Fruit fly (Drosophila melanogaster) whole organism, embryonic: Measurements from ENCODE around the gene CG34163.

Source experiments
- Abd-B ChIP-seq: fragments of 200-800 bp; sonication (Bioruptor generic); optimal IDR thresholded peaks from 2 replicates; lab custom pipeline; 2018; ENCODE audit warnings: missing biosample characterization, mild to moderate bottlenecking, missing genetic modification characterization, moderate library complexity
- Atf-2 ChIP-seq: fragments of 200-800 bp; sonication (Bioruptor generic); optimal IDR thresholded peaks from 2 replicates; lab custom pipeline; 2016; ENCODE audit warnings: missing biosample characterization, missing genetic modification characterization
- BEAF-32 ChIP-seq: fragments of 200-800 bp; sonication (Bioruptor generic); optimal IDR thresholded peaks from 3 replicates; lab custom pipeline; 2017; ENCODE audit warnings: missing biosample characterization, missing genetic modification characterization, mild to moderate bottlenecking, moderate library complexity, missing genetic modification reagents
- CG10565 ChIP-seq: fragments of 200-800 bp; sonication (Bioruptor generic); optimal IDR thresholded peaks from 3 replicates; lab custom pipeline; 2016; ENCODE audit warnings: missing biosample characterization, mild to moderate bottlenecking, missing genetic modification characterization
- CG12299 ChIP-seq: fragments of 200-800 bp; sonication (Bioruptor generic); optimal IDR thresholded peaks from 2 replicates; lab custom pipeline; 2018; ENCODE audit warnings: missing biosample characterization, mild to moderate bottlenecking, missing genetic modification characterization
- CG12744 ChIP-seq: fragments of 200-800 bp; sonication (Bioruptor generic); optimal IDR thresholded peaks from 2 replicates; lab custom pipeline; 2016; ENCODE audit warnings: missing biosample characterization, missing genetic modification characterization
- CG15601 ChIP-seq: fragments of 200-800 bp; sonication (Bioruptor generic); optimal IDR thresholded peaks from 3 replicates; lab custom pipeline; 2019; ENCODE audit warnings: missing biosample characterization, mild to moderate bottlenecking, missing genetic modification characterization, moderate library complexity
- CG17385 ChIP-seq: fragments of 200-800 bp; sonication (Bioruptor generic); optimal IDR thresholded peaks from 3 replicates; lab custom pipeline; 2018; ENCODE audit warnings: missing biosample characterization, mild to moderate bottlenecking, missing genetic modification characterization
- CG17612 ChIP-seq: fragments of 200-800 bp; sonication (Bioruptor generic); IDR thresholded peaks from 2 replicates; pipeline ENCODE4 v1.3.6; 2022; ENCODE audit warnings: missing biosample characterization, missing genetic modification characterization
- CG17802 ChIP-seq: fragments of 200-800 bp; sonication (Bioruptor generic); optimal IDR thresholded peaks from 2 replicates; lab custom pipeline; 2018; ENCODE audit warnings: missing biosample characterization, mild to moderate bottlenecking, missing genetic modification characterization, moderate library complexity
- CG2116 ChIP-seq: fragments of 200-800 bp; sonication (Bioruptor generic); optimal IDR thresholded peaks from 3 replicates; lab custom pipeline; 2018; ENCODE audit warnings: missing biosample characterization, mild to moderate bottlenecking, missing genetic modification characterization
- CG2875 ChIP-seq: fragments of 200-800 bp; sonication (Bioruptor generic); optimal IDR thresholded peaks from 2 replicates; lab custom pipeline; 2017; ENCODE audit warnings: missing biosample characterization, mild to moderate bottlenecking, missing genetic modification characterization, missing genetic modification reagents
- CG4328 ChIP-seq: fragments of 200-800 bp; sonication (Bioruptor generic); optimal IDR thresholded peaks from 3 replicates; lab custom pipeline; 2017; ENCODE audit warnings: missing biosample characterization, missing genetic modification reagents, missing genetic modification characterization
- CG4617 ChIP-seq: fragments of 200-800 bp; sonication (Bioruptor generic); optimal IDR thresholded peaks from 3 replicates; lab custom pipeline; 2016; ENCODE audit warnings: missing biosample characterization, missing genetic modification characterization, borderline replicate concordance
- CG6272 ChIP-seq: fragments of 200-800 bp; sonication (Bioruptor generic); IDR thresholded peaks from 2 replicates; pipeline ENCODE4 v1.3.6; 2022; ENCODE audit warnings: missing biosample characterization, missing genetic modification characterization
- CG8388 ChIP-seq: fragments of 200-800 bp; sonication (Bioruptor generic); optimal IDR thresholded peaks from 2 replicates; lab custom pipeline; 2019; ENCODE audit warnings: missing biosample characterization, mild to moderate bottlenecking, missing genetic modification characterization, moderate library complexity
- CG8944 ChIP-seq: fragments of 200-800 bp; sonication (Bioruptor generic); optimal IDR thresholded peaks from 3 replicates; lab custom pipeline; 2016; ENCODE audit warnings: missing biosample characterization, missing genetic modification characterization
- CG9932 ChIP-seq: fragments of 200-800 bp; sonication (Bioruptor generic); IDR thresholded peaks from 2 replicates; pipeline ENCODE4 v1.3.6; 2022; ENCODE audit warnings: missing biosample characterization, missing genetic modification characterization
- D ChIP-seq, 2 experiments: fragments of 200-800 bp in 1 of 2; fragments of >200 bp in 1 of 2; sonication (Bioruptor generic) in 1 of 2; optimal IDR thresholded peaks; 2 replicates in 1 of 2; 3 replicates in 1 of 2; lab custom pipeline; 2017; ENCODE audit warnings: mild to moderate bottlenecking in 1 of 2, missing biosample characterization in 1 of 2, missing genetic modification characterization in 1 of 2, missing genetic modification reagents in 1 of 2
- Dek ChIP-seq: fragments of 200-800 bp; sonication (Bioruptor generic); optimal IDR thresholded peaks from 3 replicates; lab custom pipeline; 2019; ENCODE audit warnings: missing biosample characterization, mild to moderate bottlenecking, missing genetic modification characterization, moderate library complexity
- Dip3 ChIP-seq: fragments of 200-800 bp; sonication (Bioruptor generic); optimal IDR thresholded peaks from 3 replicates; lab custom pipeline; 2016; ENCODE audit warnings: missing biosample characterization, missing genetic modification characterization
- Dll ChIP-seq: fragments of 200-800 bp; sonication (Bioruptor generic); IDR thresholded peaks from 4 replicates; pipeline ENCODE4 v1.3.6; 2022; ENCODE audit warnings: missing biosample characterization, missing genetic modification characterization; ENCODE audit not compliant: partially characterized antibody
- ERR ChIP-seq: fragments of 200-800 bp; sonication (Bioruptor generic); optimal IDR thresholded peaks from 2 replicates; lab custom pipeline; 2016; ENCODE audit warnings: missing biosample characterization, missing genetic modification characterization
- MBD-R2 ChIP-seq: fragments of 200-800 bp; sonication (Bioruptor generic); IDR thresholded peaks from 2 replicates; pipeline ENCODE4 v1.3.6; 2022; ENCODE audit warnings: missing biosample characterization, missing genetic modification characterization
- MESR4 ChIP-seq: fragments of 200-800 bp; sonication (Bioruptor generic); optimal IDR thresholded peaks from 2 replicates; lab custom pipeline; 2018; ENCODE audit warnings: missing biosample characterization, mild to moderate bottlenecking, missing genetic modification characterization, moderate library complexity
- Neu2 ChIP-seq: fragments of 200-800 bp; sonication (Bioruptor generic); optimal IDR thresholded peaks from 3 replicates; lab custom pipeline; 2016; ENCODE audit warnings: missing biosample characterization, missing genetic modification characterization, borderline replicate concordance
- Oli ChIP-seq: fragments of 200-800 bp; sonication (Bioruptor generic); optimal IDR thresholded peaks from 2 replicates; lab custom pipeline; 2018; ENCODE audit warnings: missing biosample characterization, mild to moderate bottlenecking, missing genetic modification characterization, moderate library complexity
- al ChIP-seq: fragments of 200-800 bp; sonication (Bioruptor generic); IDR thresholded peaks from 2 replicates; pipeline ENCODE4 v1.3.6; 2022; ENCODE audit warnings: missing biosample characterization, missing genetic modification characterization
- aop ChIP-seq: fragments of 200-800 bp; sonication (Bioruptor generic); IDR thresholded peaks from 2 replicates; pipeline ENCODE4 v1.3.6; 2022; ENCODE audit warnings: missing biosample characterization, missing genetic modification characterization
- ap ChIP-seq: fragments of 200-800 bp; sonication (Bioruptor generic); IDR thresholded peaks from 2 replicates; pipeline ENCODE4 v1.3.6; 2022; ENCODE audit warnings: missing biosample characterization, missing genetic modification characterization
- ase ChIP-seq: fragments of 200-800 bp; sonication (Bioruptor generic); IDR thresholded peaks from 3 replicates; pipeline ENCODE4 v1.3.6; 2022; ENCODE audit warnings: missing biosample characterization, missing genetic modification characterization
- btn ChIP-seq: fragments of 200-800 bp; sonication (Bioruptor generic); optimal IDR thresholded peaks from 2 replicates; lab custom pipeline; 2016; ENCODE audit warnings: missing biosample characterization, missing genetic modification characterization
- dmrt99B ChIP-seq: fragments of 200-800 bp; sonication (Bioruptor generic); optimal IDR thresholded peaks from 2 replicates; lab custom pipeline; 2018; ENCODE audit warnings: missing biosample characterization, mild to moderate bottlenecking, missing genetic modification characterization, moderate library complexity
- fu2 ChIP-seq: fragments of 200-800 bp; sonication (Bioruptor generic); optimal IDR thresholded peaks from 2 replicates; lab custom pipeline; 2016; ENCODE audit warnings: missing biosample characterization, missing genetic modification characterization
- gem ChIP-seq: fragments of 200-800 bp; sonication (Bioruptor generic); optimal IDR thresholded peaks from 2 replicates; lab custom pipeline; 2019; ENCODE audit warnings: missing biosample characterization, mild to moderate bottlenecking, missing genetic modification characterization, moderate library complexity
- gt ChIP-seq: fragments of 200-800 bp; sonication (Bioruptor generic); IDR thresholded peaks from 2 replicates; pipeline ENCODE4 v1.3.6; 2022; ENCODE audit warnings: missing biosample characterization, missing genetic modification characterization
- org-1 ChIP-seq: fragments of 200-800 bp; sonication (Bioruptor generic); optimal IDR thresholded peaks from 2 replicates; lab custom pipeline; 2017; ENCODE audit warnings: missing biosample characterization, missing genetic modification characterization
- rib ChIP-seq: fragments of 200-800 bp; sonication (Bioruptor generic); IDR thresholded peaks from 2 replicates; pipeline ENCODE4 v1.3.6; 2022; ENCODE audit warnings: missing biosample characterization, missing genetic modification characterization
- row ChIP-seq: fragments of 200-800 bp; sonication (Bioruptor generic); IDR thresholded peaks from 3 replicates; pipeline ENCODE4 v1.3.6; 2022; ENCODE audit warnings: missing biosample characterization, missing genetic modification characterization
- salm ChIP-seq: fragments of 200-800 bp; sonication (Bioruptor generic); optimal IDR thresholded peaks from 2 replicates; lab custom pipeline; 2018; ENCODE audit warnings: missing biosample characterization, mild to moderate bottlenecking, missing genetic modification characterization
- sisA ChIP-seq: fragments of 200-800 bp; sonication (Bioruptor generic); IDR thresholded peaks from 2 replicates; pipeline ENCODE4 v1.3.6; 2022; ENCODE audit warnings: missing biosample characterization, missing genetic modification characterization
- sr ChIP-seq: fragments of 200-800 bp; sonication (Bioruptor generic); IDR thresholded peaks from 3 replicates; pipeline ENCODE4 v1.3.6; 2022; ENCODE audit warnings: missing biosample characterization, missing genetic modification characterization
- tin ChIP-seq: fragments of 200-800 bp; sonication (Bioruptor generic); optimal IDR thresholded peaks from 3 replicates; lab custom pipeline; 2016; ENCODE audit warnings: missing biosample characterization, missing genetic modification characterization
- tup ChIP-seq: fragments of 200-800 bp; sonication (Bioruptor generic); optimal IDR thresholded peaks from 2 replicates; lab custom pipeline; 2016; ENCODE audit warnings: missing biosample characterization, mild to moderate bottlenecking, missing genetic modification characterization, moderate library complexity
- twi ChIP-seq: fragments of 200-800 bp; optimal IDR thresholded peaks from 2 replicates; lab custom pipeline; 2019; ENCODE audit warnings: missing biosample characterization, mild to moderate bottlenecking, missing genetic modification characterization, moderate library complexity
- unc-4 ChIP-seq: fragments of 200-800 bp; sonication (Bioruptor generic); IDR thresholded peaks from 2 replicates; pipeline ENCODE4 v1.3.6; 2022; ENCODE audit warnings: missing biosample characterization, missing genetic modification characterization; ENCODE audit not compliant: partially characterized antibody
- unpg ChIP-seq: fragments of 200-800 bp; sonication (Bioruptor generic); optimal IDR thresholded peaks from 3 replicates; lab custom pipeline; 2018; ENCODE audit warnings: missing biosample characterization, mild to moderate bottlenecking, missing genetic modification characterization, moderate library complexity
- zen2 ChIP-seq: fragments of 200-800 bp; sonication (Bioruptor generic); IDR thresholded peaks from 3 replicates; pipeline ENCODE4 v1.3.6; 2022; ENCODE audit warnings: missing biosample characterization, missing genetic modification characterization; ENCODE audit not compliant: partially characterized antibody

Gene CG34163

DNA sequence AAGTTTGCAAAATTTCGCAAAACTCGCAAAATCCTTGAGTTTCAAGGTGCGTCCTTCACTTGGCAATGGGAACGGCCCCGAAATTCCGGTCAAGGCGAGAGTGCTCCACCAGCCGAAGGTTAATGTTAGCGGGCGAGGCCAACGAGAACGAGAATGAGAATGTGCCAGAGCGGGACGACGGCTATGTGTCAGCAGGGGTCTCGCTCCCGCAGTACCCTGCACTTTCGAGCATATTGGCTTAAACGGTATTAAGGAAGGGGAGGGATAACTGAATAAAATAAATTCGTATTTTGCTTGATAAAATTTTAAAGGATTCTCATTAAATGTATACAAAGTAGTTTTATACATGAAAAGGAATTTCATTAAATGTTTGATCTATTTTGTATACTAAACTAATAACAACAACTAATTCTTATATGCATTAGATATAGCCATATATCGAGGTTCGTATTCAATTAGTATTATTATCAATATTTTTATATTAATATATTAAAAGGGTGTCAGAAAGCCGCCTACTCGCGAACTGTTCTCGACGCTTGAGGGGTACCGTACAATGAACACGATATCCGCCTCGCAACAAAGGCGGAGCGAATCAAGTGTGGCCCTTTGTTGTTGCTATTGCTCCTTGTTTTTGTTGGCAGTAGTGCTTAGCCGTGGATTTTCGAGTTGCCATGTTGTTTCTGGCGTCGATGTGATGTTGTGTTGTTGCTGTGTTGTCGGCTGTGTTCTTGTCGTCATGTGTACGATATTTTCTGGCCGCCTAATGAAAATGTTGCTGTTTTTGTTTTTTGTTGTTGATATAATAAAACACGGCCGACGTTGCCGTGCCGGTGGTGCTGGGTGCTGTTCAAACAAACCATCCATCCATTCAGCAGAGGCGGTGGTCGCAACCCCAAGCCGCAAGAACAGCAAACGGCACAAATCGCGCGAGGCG is 18.6 kb downstream of the CG34163 start (continued):
- no peak for TF ChIP-seq aop (GFP tag; lab: Robert Waterston, UW)
- peak; percentile 99 for TF ChIP-seq gem (tag; lab: Kevin White, UChicago)
- TF ChIP-seq CG9932 (GFP tag; lab: Robert Waterston, UW) = no peak
- TF ChIP-seq CG17612 = no peak
- peak; percentile 70 for TF ChIP-seq tup (GFP tag; lab: Kevin White, UChicago)
- TF ChIP-seq Atf-2 (GFP tag; lab: Kevin White, UChicago) = peak; percentile 76
- no peak for TF ChIP-seq ase (GFP tag; lab: Robert Waterston, UW)
- no peak for TF ChIP-seq MESR4
- peak; percentile 38 for TF ChIP-seq CG8944 (GFP tag; lab: Kevin White, UChicago)
- peak; percentile 82 for TF ChIP-seq ERR (GFP tag; lab: Kevin White, UChicago)
- no peak for TF ChIP-seq sisA (GFP tag; lab: Robert Waterston, UW)
- no peak for TF ChIP-seq unc-4
- TF ChIP-seq Dll (GFP tag; lab: Robert Waterston, UW) = no peak
- peak; percentile 94 for TF ChIP-seq CG4328 (GFP tag; lab: Kevin White, UChicago)
- no peak for TF ChIP-seq gt (GFP tag; lab: Robert Waterston, UW)
- no peak for TF ChIP-seq D (optimal IDR thresholded peaks at IDR 0.05; lab: Kevin White, UChicago)
- peak; percentile 97 for TF ChIP-seq D (GFP tag; optimal IDR thresholded peaks at IDR 0.05; lab: Kevin White, UChicago)
- peak; percentile 74 for TF ChIP-seq CG6272 (GFP tag; lab: Robert Waterston, UW)
- peak; percentile 46 for TF ChIP-seq btn (GFP tag; lab: Kevin White, UChicago)
- peak; percentile 87 for TF ChIP-seq tin (GFP tag; lab: Kevin White, UChicago)
- peak; percentile 58 for TF ChIP-seq CG10565 (GFP tag; lab: Kevin White, UChicago)
- no peak for TF ChIP-seq zen2 (GFP tag; lab: Robert Waterston, UW)
- peak; percentile 19 for TF ChIP-seq Dip3 (GFP tag; lab: Kevin White, UChicago)
- peak; percentile 97 for TF ChIP-seq Oli
- TF ChIP-seq al (GFP tag; lab: Robert Waterston, UW) = no peak
- TF ChIP-seq org-1 (GFP tag; lab: Kevin White, UChicago) = peak; percentile 93
- TF ChIP-seq CG12744 (GFP tag; lab: Kevin White, UChicago) = peak; percentile 52
- TF ChIP-seq CG17802 (tag; lab: Kevin White, UChicago) = peak; percentile 53
- no peak for TF ChIP-seq BEAF-32 (GFP tag; lab: Kevin White, UChicago)
- peak; percentile 96 for TF ChIP-seq dmrt99B (tag; lab: Kevin White, UChicago)
- TF ChIP-seq CG2875 (GFP tag; lab: Kevin White, UChicago) = peak; percentile 88
- peak; percentile 72 for TF ChIP-seq CG2116 (GFP tag; lab: Kevin White, UChicago)
- TF ChIP-seq CG12299 = peak; percentile 89
- TF ChIP-seq salm (tag; lab: Kevin White, UChicago) = peak; percentile 89
- no peak for TF ChIP-seq row (GFP tag; lab: Robert Waterston, UW)
- TF ChIP-seq unpg (GFP tag; lab: Kevin White, UChicago) = peak; percentile 93
- TF ChIP-seq ap (GFP tag; lab: Robert Waterston, UW) = no peak
- TF ChIP-seq CG8388 (GFP tag; lab: Kevin White, UChicago) = peak; percentile 94
- TF ChIP-seq CG4617 = peak; percentile 54
- no peak for TF ChIP-seq MBD-R2 (GFP tag; lab: Robert Waterston, UW)
- TF ChIP-seq Neu2 (GFP tag; lab: Kevin White, UChicago) = no peak
- peak; percentile 93 for TF ChIP-seq CG15601 (tag; lab: Kevin White, UChicago)
- TF ChIP-seq sr (GFP tag; lab: Robert Waterston, UW) = no peak
- TF ChIP-seq Abd-B = peak; percentile 94
- peak; percentile 95 for TF ChIP-seq Dek (tag; lab: Kevin White, UChicago)
- no peak for TF ChIP-seq rib (GFP tag; lab: Robert Waterston, UW)
- peak; percentile 93 for TF ChIP-seq CG17385 (GFP tag; lab: Kevin White, UChicago)
- peak; percentile 92 for TF ChIP-seq twi
- TF ChIP-seq fu2 (GFP tag; lab: Kevin White, UChicago) = peak; percentile 22
